Worm (Caenorhabditis elegans): ENCODE measurements around the gene tbcc-1.
A peak's percentile ranks its signal among the peaks of the same experiment; 100 is the strongest.

The tbcc-1 gene

ce11 chrIII:2834998-2835397 is 46.8 kb downstream of the tbcc-1 start:
- TF ChIP-seq flh-1 (GFP tag; optimal IDR thresholded peaks at IDR 0.05): no peak
- TF ChIP-seq blmp-1 (tag; optimal IDR thresholded peaks at IDR 0.05): no peak
- TF ChIP-seq nhr-28 (tag; optimal IDR thresholded peaks at IDR 0.05): no peak
- TF ChIP-seq ceh-43 (GFP tag; optimal IDR thresholded peaks at IDR 0.05): no peak
- no peak for TF ChIP-seq snpc-4 (tag; optimal IDR thresholded peaks at IDR 0.05)
- no peak for TF ChIP-seq elt-1 (tag; optimal IDR thresholded peaks at IDR 0.05; ENCODE audit: borderline replicate concordance, insufficient read depth)
- no peak for TF ChIP-seq ham-2 (GFP tag; optimal IDR thresholded peaks at IDR 0.05)
- TF ChIP-seq nhr-12 (tag; optimal IDR thresholded peaks at IDR 0.05): no peak

- TF ChIP-seq tbx-8 (GFP tag; optimal IDR thresholded peaks at IDR 0.05): no peak
- TF ChIP-seq zip-8 (tag; optimal IDR thresholded peaks at IDR 0.05): peak; percentile 79
Observed at ce11 chrIII:2836339-2836738, 48.1 kb downstream of the tbcc-1 start, which contains the start of gene josd-1. Gene josd-1 (plus strand): TSS chrIII:2836639.

- no peak for TF ChIP-seq snpc-4 (tag; optimal IDR thresholded peaks at IDR 0.05)
- TF ChIP-seq lsy-2 (tag; optimal IDR thresholded peaks at IDR 0.05): no peak
- no peak for TF ChIP-seq nhr-76 (tag; optimal IDR thresholded peaks at IDR 0.05)
- TF ChIP-seq elt-1 (tag; optimal IDR thresholded peaks at IDR 0.05; ENCODE audit: borderline replicate concordance, insufficient read depth): no peak
- no peak for TF ChIP-seq nhr-237 (tag; optimal IDR thresholded peaks at IDR 0.05)
- TF ChIP-seq unc-120 (tag; optimal IDR thresholded peaks at IDR 0.05; ENCODE audit: poor library complexity, severe bottlenecking): no peak
- no peak for TF ChIP-seq drap-1 (GFP tag; optimal IDR thresholded peaks at IDR 0.05)
- no peak for TF ChIP-seq tbx-8 (GFP tag; optimal IDR thresholded peaks at IDR 0.05)
- no peak for TF ChIP-seq sptf-1 (tag; optimal IDR thresholded peaks at IDR 0.05)
- TF ChIP-seq nhr-12 (tag; optimal IDR thresholded peaks at IDR 0.05): no peak
- TF ChIP-seq lin-32 (GFP tag; optimal IDR thresholded peaks at IDR 0.05): no peak
- no peak for TF ChIP-seq sem-2 (GFP tag; optimal IDR thresholded peaks at IDR 0.05)
- TF ChIP-seq flh-1 (GFP tag; optimal IDR thresholded peaks at IDR 0.05): no peak
- TF ChIP-seq unc-62 (GFP tag; optimal IDR thresholded peaks at IDR 0.05): no peak
Observed at ce11 chrIII:2840877-2841540, 52.8 kb downstream of the tbcc-1 start, which contains the start of gene Y71H2AR.2. Gene Y71H2AR.2 (minus strand): TSS chrIII:2840927.

- TF ChIP-seq M03D4.4 (tag; optimal IDR thresholded peaks at IDR 0.05): no peak
- TF ChIP-seq sem-2 (GFP tag; optimal IDR thresholded peaks at IDR 0.05): no peak
- no peak for TF ChIP-seq nhr-237 (tag; optimal IDR thresholded peaks at IDR 0.05)
- TF ChIP-seq mls-2 (tag; optimal IDR thresholded peaks at IDR 0.05): no peak
- no peak for TF ChIP-seq sptf-1 (tag; optimal IDR thresholded peaks at IDR 0.05)
- no peak for TF ChIP-seq pha-4 (tag; optimal IDR thresholded peaks at IDR 0.05)
- TF ChIP-seq blmp-1 (tag; optimal IDR thresholded peaks at IDR 0.05): no peak
Observed at ce11 chrIII:2841856-2842373, 53.7 kb downstream of the tbcc-1 start, which contains the start of gene H34I24.2. Gene H34I24.2 (plus strand): TSS chrIII:2842044.
